Worm (Caenorhabditis elegans): ENCODE data around the gene bus-5.

ce11 chrX:2090493-2090892 lies 22.4 kb downstream of the bus-5 start:
- TF ChIP-seq mab-5 (tag; optimal IDR thresholded peaks at IDR 0.05) (no peak), unc-55 (GFP tag; optimal IDR thresholded peaks at IDR 0.05) (no peak), lsy-2 (tag; optimal IDR thresholded peaks at IDR 0.05) (no peak), nhr-77 (tag; optimal IDR thresholded peaks at IDR 0.05) (no peak), blmp-1 (tag; optimal IDR thresholded peaks at IDR 0.05; ENCODE audit: insufficient read depth) (no peak), aly-2 (tag; optimal IDR thresholded peaks at IDR 0.05) (no peak), R02D3.7 (tag; optimal IDR thresholded peaks at IDR 0.05) (no peak), unc-62 (GFP tag; optimal IDR thresholded peaks at IDR 0.05) (no peak), ztf-4 (tag; optimal IDR thresholded peaks at IDR 0.05) (no peak), sem-4 (tag; optimal IDR thresholded peaks at IDR 0.05) (no peak)
